Worm (Caenorhabditis elegans) whole organism, L1 larva: ENCODE measurements around the gene srsx-19.
A peak's percentile ranks its signal among the peaks of the same experiment; 100 is the strongest.

ENCODE experiments used
- C16A3.4 ChIP-seq: fragments of 150-350 bp; optimal IDR thresholded peaks from 2 replicates; lab custom pipeline; 2014; ENCODE audit warnings: missing biosample characterization, missing genetic modification characterization
- aha-1 ChIP-seq: fragments of 150-350 bp; optimal IDR thresholded peaks from 2 replicates; lab custom pipeline; 2014; ENCODE audit warnings: missing biosample characterization, missing genetic modification characterization
- aly-2 ChIP-seq: fragments of 150-350 bp; optimal IDR thresholded peaks from 2 replicates; lab custom pipeline; 2014; ENCODE audit warnings: missing biosample characterization, missing genetic modification characterization
- ama-1 ChIP-seq: fragments of 150-350 bp; optimal IDR thresholded peaks from 2 replicates; lab custom pipeline; 2014
- blmp-1 ChIP-seq: fragments of 150-350 bp; optimal IDR thresholded peaks from 2 replicates; lab custom pipeline; 2014; ENCODE audit warnings: missing biosample characterization, missing genetic modification characterization
- ceh-90 ChIP-seq: sonication (generic microtip); optimal IDR thresholded peaks from 2 replicates; lab custom pipeline; 2016; ENCODE audit warnings: missing genetic modification characterization, missing compliant biosample characterization
- dpl-1 ChIP-seq, 3 experiments: fragments of 150-350 bp in 2 of 3; sonication (generic microtip) in 1 of 3; optimal IDR thresholded peaks; 2 replicates each; lab custom pipeline; 2014 to 2017; ENCODE audit warnings: missing biosample characterization in 3 of 3, missing genetic modification characterization in 3 of 3, missing genetic modification reagents in 3 of 3
- efl-3 ChIP-seq: fragments of 200-800 bp; sonication (Bioruptor generic); optimal IDR thresholded peaks from 2 replicates; lab custom pipeline; 2018; ENCODE audit warnings: mild to moderate bottlenecking, missing genetic modification characterization, missing compliant biosample characterization
- elt-2 ChIP-seq: sonication (generic microtip); optimal IDR thresholded peaks from 2 replicates; lab custom pipeline; 2016; ENCODE audit warnings: missing genetic modification characterization, mild to moderate bottlenecking, inconsistent platforms, missing compliant biosample characterization, missing genetic modification reagents
- elt-3 ChIP-seq, 6 experiments: fragments of 150-350 bp in 1 of 6; sonication (generic microtip); optimal IDR thresholded peaks; 2 replicates each; lab custom pipeline; 2017 to 2018; ENCODE audit warnings: missing biosample characterization in 6 of 6, missing genetic modification characterization in 6 of 6, inconsistent platforms in 1 of 6
- fkh-10 ChIP-seq: sonication (generic microtip); optimal IDR thresholded peaks from 2 replicates; lab custom pipeline; 2017; ENCODE audit warnings: missing biosample characterization, missing genetic modification reagents, missing genetic modification characterization
- fkh-8 ChIP-seq: sonication (generic microtip); optimal IDR thresholded peaks from 2 replicates; lab custom pipeline; 2016; ENCODE audit warnings: mild to moderate bottlenecking, missing genetic modification characterization, missing compliant biosample characterization
- fos-1 ChIP-seq: fragments of 150-350 bp; optimal IDR thresholded peaks from 2 replicates; lab custom pipeline; 2014; ENCODE audit warnings: missing biosample characterization, missing genetic modification characterization
- grh-1 ChIP-seq: fragments of 200-800 bp; sonication (Bioruptor generic); IDR thresholded peaks from 2 replicates; pipeline ENCODE4 v1.3.6; 2022; ENCODE audit warnings: missing genetic modification reagents, missing genetic modification characterization, missing compliant biosample characterization
- hlh-17 ChIP-seq: fragments of 200-800 bp; sonication (Bioruptor generic); optimal IDR thresholded peaks from 2 replicates; lab custom pipeline; 2018; ENCODE audit warnings: missing genetic modification characterization, mild to moderate bottlenecking, missing compliant biosample characterization, moderate library complexity, borderline replicate concordance
- hlh-4 ChIP-seq: sonication (generic microtip); optimal IDR thresholded peaks from 2 replicates; lab custom pipeline; 2016; ENCODE audit warnings: mild to moderate bottlenecking, missing genetic modification characterization, missing compliant biosample characterization
- isw-1 ChIP-seq: fragments of 200-800 bp; sonication (Bioruptor generic); IDR thresholded peaks from 2 replicates; pipeline ENCODE4 v1.3.6; 2022; ENCODE audit warnings: missing genetic modification characterization, missing compliant biosample characterization
- jun-1 ChIP-seq: fragments of 150-350 bp; optimal IDR thresholded peaks from 2 replicates; lab custom pipeline; 2014; ENCODE audit warnings: missing biosample characterization, missing genetic modification reagents, missing genetic modification characterization
- lin-35 ChIP-seq, 2 experiments: fragments of 150-350 bp; optimal IDR thresholded peaks; 2 replicates each; lab custom pipeline; 2014; ENCODE audit warnings: missing biosample characterization in 2 of 2, missing genetic modification characterization in 2 of 2, missing genetic modification reagents in 2 of 2
- lsy-2 ChIP-seq, 2 experiments: fragments of 150-350 bp; optimal IDR thresholded peaks; 2 replicates each; lab custom pipeline; 2014; ENCODE audit warnings: missing biosample characterization in 2 of 2, missing genetic modification characterization in 2 of 2
- mdl-1 ChIP-seq, 2 experiments: fragments of 150-350 bp; optimal IDR thresholded peaks; 2 replicates each; lab custom pipeline; 2014 to 2017; ENCODE audit warnings: missing biosample characterization in 2 of 2, missing genetic modification characterization in 2 of 2, inconsistent platforms in 1 of 2
- mef-2 ChIP-seq: fragments of 150-350 bp; optimal IDR thresholded peaks from 2 replicates; lab custom pipeline; 2014; ENCODE audit warnings: missing biosample characterization, missing genetic modification characterization
- nhr-11 ChIP-seq: fragments of 150-350 bp; optimal IDR thresholded peaks from 2 replicates; lab custom pipeline; 2014; ENCODE audit warnings: missing biosample characterization, missing genetic modification characterization
- nhr-20 ChIP-seq: sonication (generic microtip); optimal IDR thresholded peaks from 2 replicates; lab custom pipeline; 2016; ENCODE audit warnings: mild to moderate bottlenecking, missing genetic modification characterization, missing compliant biosample characterization
- nhr-28 ChIP-seq: fragments of 150-350 bp; optimal IDR thresholded peaks from 2 replicates; lab custom pipeline; 2014; ENCODE audit warnings: missing biosample characterization, missing genetic modification characterization
- nhr-47 ChIP-seq: sonication (generic microtip); optimal IDR thresholded peaks from 2 replicates; lab custom pipeline; 2016; ENCODE audit warnings: mild to moderate bottlenecking, missing genetic modification characterization, moderate library complexity, missing compliant biosample characterization
- nhr-71 ChIP-seq: sonication (generic microtip); optimal IDR thresholded peaks from 2 replicates; lab custom pipeline; 2016; ENCODE audit warnings: mild to moderate bottlenecking, missing genetic modification characterization, moderate library complexity, missing compliant biosample characterization
- nhr-76 ChIP-seq: sonication (generic microtip); optimal IDR thresholded peaks from 2 replicates; lab custom pipeline; 2017; ENCODE audit warnings: missing biosample characterization, missing genetic modification characterization
- nhr-77 ChIP-seq: fragments of 150-350 bp; optimal IDR thresholded peaks from 2 replicates; lab custom pipeline; 2014; ENCODE audit warnings: missing biosample characterization, missing genetic modification characterization
- nhr-85 ChIP-seq: sonication (generic microtip); peaks from one replicate; lab custom pipeline; 2016; ENCODE audit warnings: missing genetic modification characterization, inconsistent platforms, missing compliant biosample characterization
- pqm-1 ChIP-seq: sonication (generic microtip); optimal IDR thresholded peaks from 3 replicates; lab custom pipeline; 2017; ENCODE audit warnings: missing biosample characterization, missing genetic modification characterization
- snu-23 ChIP-seq: sonication (generic microtip); optimal IDR thresholded peaks from 2 replicates; lab custom pipeline; 2016; ENCODE audit warnings: missing genetic modification characterization, missing compliant biosample characterization
- sox-4 ChIP-seq: sonication (generic microtip); optimal IDR thresholded peaks from 2 replicates; lab custom pipeline; 2016; ENCODE audit warnings: missing genetic modification characterization, missing compliant biosample characterization
- sptf-1 ChIP-seq: fragments of 150-350 bp; optimal IDR thresholded peaks from 2 replicates; lab custom pipeline; 2014; ENCODE audit warnings: missing biosample characterization, missing genetic modification characterization
- swsn-7 ChIP-seq: sonication (generic microtip); optimal IDR thresholded peaks from 2 replicates; lab custom pipeline; 2016; ENCODE audit warnings: missing genetic modification characterization, missing compliant biosample characterization
- tlp-1 ChIP-seq: fragments of 150-350 bp; optimal IDR thresholded peaks from 2 replicates; lab custom pipeline; 2014; ENCODE audit warnings: missing biosample characterization, missing genetic modification characterization
- unc-130 ChIP-seq: fragments of 150-350 bp; optimal IDR thresholded peaks from 2 replicates; lab custom pipeline; 2017; ENCODE audit warnings: missing biosample characterization, missing genetic modification characterization, inconsistent platforms
- vab-15 ChIP-seq: sonication (generic microtip); optimal IDR thresholded peaks from 2 replicates; lab custom pipeline; 2017; ENCODE audit warnings: missing genotype, mild to moderate bottlenecking, missing genetic modification characterization, missing compliant biosample characterization
- ztf-11 ChIP-seq, 2 experiments: sonication (generic microtip); optimal IDR thresholded peaks; 2 replicates each; lab custom pipeline; 2016 to 2017; ENCODE audit warnings: missing genetic modification characterization in 2 of 2, missing biosample characterization in 1 of 2, missing compliant biosample characterization in 1 of 2
- ztf-4 ChIP-seq: fragments of 150-350 bp; optimal IDR thresholded peaks from 2 replicates; lab custom pipeline; 2014; ENCODE audit warnings: missing biosample characterization, missing genetic modification characterization

Gene srsx-19

ce11 chrV:13934545-13934944, 47.1 kb downstream of the srsx-19 start, which contains the start of gene R10D12.1:
Gene R10D12.1 (minus strand): TSS chrV:13934645.
- TF ChIP-seq mdl-1 (tag; optimal IDR thresholded peaks at IDR 0.05; lab: Kevin White, UChicago) (no peak), nhr-28 (no peak), sptf-1 (tag; lab: Kevin White, UChicago) (no peak), swsn-7 (tag; lab: Kevin White, UChicago) (no peak), grh-1 (0 out of 2 replicates have a peak, but pooled peaks have one; percentile 25), aly-2 (tag; lab: Kevin White, UChicago) (no peak), ztf-11 (tag; optimal IDR thresholded peaks at IDR 0.05; lab: Kevin White, UChicago) (no peak), aha-1 (tag; lab: Kevin White, UChicago) (no peak), jun-1 (no peak), elt-3 (tag; optimal IDR thresholded peaks at IDR 0.05; lab: Kevin White, UChicago) (peak in 1 of 6 experiments; percentile 40), tlp-1 (no peak), unc-130 (tag; lab: Kevin White, UChicago) (no peak), nhr-20 (peak; percentile 2), ama-1 (peak; percentile 30), fos-1 (no peak)

- TF ChIP-seq fos-1 (no peak), efl-3 (GFP tag; lab: Kevin White, UChicago) (no peak), snu-23 (no peak), nhr-77 (tag; lab: Kevin White, UChicago) (no peak), aha-1 (tag; lab: Kevin White, UChicago) (no peak), blmp-1 (tag; lab: Kevin White, UChicago) (peak; percentile 41), nhr-76 (no peak), hlh-4 (no peak), fkh-10 (GFP tag; lab: Kevin White, UChicago) (no peak), elt-3 (tag; optimal IDR thresholded peaks at IDR 0.05; lab: Kevin White, UChicago) (peak in 5 of 6 experiments; percentile 25 to 93 (median 82)), lsy-2 (tag; optimal IDR thresholded peaks at IDR 0.05; lab: Kevin White, UChicago) (peak in 1 of 2 experiments; percentile 2)
These were observed 48.0 kb downstream of the srsx-19 start for ce11 chrV:13935423-13935822.

ce11 chrV:13936052-13936451, 48.6 kb downstream of the srsx-19 start:
- no peak for TF ChIP-seq isw-1 (GFP tag; lab: Robert Waterston, UW)
- peak in 1 of 2 experiments; percentile 11 for TF ChIP-seq lin-35 (GFP tag; optimal IDR thresholded peaks at IDR 0.05; lab: Kevin White, UChicago)
- no peak for TF ChIP-seq pqm-1 (tag; lab: Kevin White, UChicago)
- no peak for TF ChIP-seq C16A3.4 (tag; lab: Kevin White, UChicago)
- TF ChIP-seq nhr-85 (tag; lab: Kevin White, UChicago) = peak; percentile 77
- TF ChIP-seq mdl-1 (tag; optimal IDR thresholded peaks at IDR 0.05; lab: Kevin White, UChicago) = no peak
- no peak for TF ChIP-seq vab-15 (tag; lab: Kevin White, UChicago)
- TF ChIP-seq blmp-1 (tag; lab: Kevin White, UChicago) = peak; percentile 19
- no peak for TF ChIP-seq sox-4
- no peak for TF ChIP-seq elt-2 (tag; lab: Kevin White, UChicago)
- TF ChIP-seq nhr-20 = peak; percentile 2
- TF ChIP-seq grh-1 = peak; percentile 63
- TF ChIP-seq nhr-11 = no peak
- no peak for TF ChIP-seq lsy-2 (tag; optimal IDR thresholded peaks at IDR 0.05; lab: Kevin White, UChicago)
- peak in 2 of 6 experiments; percentile 25 to 31 for TF ChIP-seq elt-3 (tag; optimal IDR thresholded peaks at IDR 0.05; lab: Kevin White, UChicago)
- TF ChIP-seq fkh-10 (GFP tag; lab: Kevin White, UChicago) = no peak
- TF ChIP-seq ztf-4 (tag; lab: Kevin White, UChicago) = no peak
- TF ChIP-seq nhr-71 = peak; percentile 1
- TF ChIP-seq dpl-1 (GFP tag; optimal IDR thresholded peaks at IDR 0.05; lab: Kevin White, UChicago) = no peak
- TF ChIP-seq hlh-17 (GFP tag; lab: Kevin White, UChicago) = no peak
- no peak for TF ChIP-seq ceh-90 (tag; lab: Kevin White, UChicago)
- TF ChIP-seq tlp-1 = no peak

- TF ChIP-seq nhr-11 = peak; percentile 31
- TF ChIP-seq fkh-10 (GFP tag; lab: Kevin White, UChicago) = no peak
- TF ChIP-seq mef-2 (tag; lab: Kevin White, UChicago) = no peak
- peak; percentile 48 for TF ChIP-seq nhr-71
- peak; percentile 44 for TF ChIP-seq nhr-47 (tag; lab: Kevin White, UChicago)
- peak; percentile 45 for TF ChIP-seq fkh-8 (tag; lab: Kevin White, UChicago)
These were observed 49.4 kb downstream of the srsx-19 start, which contains the start of gene srw-145 for ce11 chrV:13936850-13937249. Gene srw-145 (plus strand): TSS chrV:13937150.
